Fruit fly (Drosophila melanogaster) whole organism, embryonic: ENCODE data around the gene nesd.

Experiments used
- Ada2b ChIP-seq: fragments of 200-800 bp; sonication (Bioruptor generic); IDR thresholded peaks from 2 replicates; pipeline ENCODE4 v1.3.6; 2022; ENCODE audit warnings: missing biosample characterization, missing genetic modification characterization
- Antp ChIP-seq: fragments of 200-800 bp; sonication (Bioruptor generic); optimal IDR thresholded peaks from 3 replicates; lab custom pipeline; 2016; ENCODE audit warnings: missing biosample characterization, missing genetic modification characterization
- CG11504 ChIP-seq: fragments of 200-800 bp; sonication (Bioruptor generic); optimal IDR thresholded peaks from 3 replicates; lab custom pipeline; 2019; ENCODE audit warnings: missing biosample characterization, mild to moderate bottlenecking, missing genetic modification characterization, moderate library complexity
- CG1233 ChIP-seq: fragments of 200-800 bp; sonication (Bioruptor generic); optimal IDR thresholded peaks from 4 replicates; lab custom pipeline; 2018; ENCODE audit warnings: missing biosample characterization, mild to moderate bottlenecking, missing genetic modification characterization
- CG14014 ChIP-seq: fragments of 200-800 bp; sonication (Bioruptor generic); IDR thresholded peaks from 2 replicates; pipeline ENCODE4 v1.3.6; 2022; ENCODE audit warnings: missing biosample characterization, missing genetic modification characterization
- CG15514 ChIP-seq: fragments of 200-800 bp; sonication (Bioruptor generic); optimal IDR thresholded peaks from 3 replicates; lab custom pipeline; 2017; ENCODE audit warnings: missing biosample characterization, missing genetic modification characterization, mild to moderate bottlenecking, moderate library complexity, missing genetic modification reagents
- CG1603 ChIP-seq: fragments of 200-800 bp; sonication (Bioruptor generic); optimal IDR thresholded peaks from 2 replicates; lab custom pipeline; 2019; ENCODE audit warnings: missing biosample characterization, mild to moderate bottlenecking, missing genetic modification characterization, moderate library complexity
- CG16815 ChIP-seq: fragments of 200-800 bp; sonication (Bioruptor generic); optimal IDR thresholded peaks from 3 replicates; lab custom pipeline; 2017; ENCODE audit warnings: missing biosample characterization, mild to moderate bottlenecking, missing genetic modification characterization
- CG2120 ChIP-seq: fragments of 200-800 bp; sonication (Bioruptor generic); optimal IDR thresholded peaks from 3 replicates; lab custom pipeline; 2016; ENCODE audit warnings: missing biosample characterization, missing genetic modification characterization
- CG2199 ChIP-seq: fragments of 200-800 bp; sonication (Bioruptor generic); IDR thresholded peaks from 3 replicates; pipeline ENCODE4 v1.3.6; 2022; ENCODE audit warnings: missing biosample characterization, missing genetic modification characterization
- CG2889 ChIP-seq: fragments of 200-800 bp; sonication (Bioruptor generic); IDR thresholded peaks from 3 replicates; pipeline ENCODE4 v1.3.6; 2022; ENCODE audit warnings: missing biosample characterization, missing genetic modification characterization
- CG32532 ChIP-seq: fragments of 200-800 bp; sonication (Bioruptor generic); IDR thresholded peaks from 2 replicates; pipeline ENCODE4 v1.3.6; 2022; ENCODE audit warnings: missing biosample characterization, missing genetic modification characterization
- CG34224 ChIP-seq: fragments of 200-800 bp; sonication (Bioruptor generic); IDR thresholded peaks from 3 replicates; pipeline ENCODE4 v1.3.6; 2022; ENCODE audit warnings: missing biosample characterization, missing genetic modification characterization; ENCODE audit not compliant: partially characterized antibody
- CG7745 ChIP-seq: fragments of 200-800 bp; sonication (Bioruptor generic); optimal IDR thresholded peaks from 2 replicates; lab custom pipeline; 2018; ENCODE audit warnings: missing biosample characterization, mild to moderate bottlenecking, missing genetic modification characterization, moderate library complexity
- CG8281 ChIP-seq: fragments of 200-800 bp; sonication (Bioruptor generic); optimal IDR thresholded peaks from 2 replicates; lab custom pipeline; 2018; ENCODE audit warnings: missing biosample characterization, mild to moderate bottlenecking, missing genetic modification characterization, moderate library complexity
- CTCF ChIP-seq: fragments of 200-800 bp; sonication (Bioruptor generic); optimal IDR thresholded peaks from 2 replicates; lab custom pipeline; 2017; ENCODE audit warnings: missing biosample characterization, mild to moderate bottlenecking, missing genetic modification characterization, moderate library complexity
- Deaf1 ChIP-seq: fragments of 200-800 bp; optimal IDR thresholded peaks from 3 replicates; lab custom pipeline; 2019; ENCODE audit warnings: missing biosample characterization, mild to moderate bottlenecking, missing genetic modification characterization, moderate library complexity
- E2f2 ChIP-seq: fragments of 200-800 bp; sonication (Bioruptor generic); IDR thresholded peaks from 2 replicates; pipeline ENCODE4 v1.3.6; 2022; ENCODE audit warnings: missing biosample characterization, missing genetic modification characterization
- Ets65A ChIP-seq: fragments of 200-800 bp; sonication (Bioruptor generic); peaks from one replicate; lab custom pipeline; 2016; ENCODE audit warnings: missing biosample characterization, missing genetic modification characterization
- HHEX ChIP-seq: fragments of 200-800 bp; sonication (Bioruptor generic); optimal IDR thresholded peaks from 3 replicates; lab custom pipeline; 2017; ENCODE audit warnings: missing biosample characterization, mild to moderate bottlenecking, missing genetic modification characterization, missing genetic modification reagents
- Hmx ChIP-seq: fragments of 200-800 bp; sonication (Bioruptor generic); optimal IDR thresholded peaks from 2 replicates; lab custom pipeline; 2016; ENCODE audit warnings: missing biosample characterization, missing genetic modification characterization
- Lhr ChIP-seq: fragments of 200-800 bp; sonication (Bioruptor generic); optimal IDR thresholded peaks from 3 replicates; lab custom pipeline; 2017; ENCODE audit warnings: mild to moderate bottlenecking, missing biosample characterization, missing genetic modification reagents, missing genetic modification characterization
- Med ChIP-seq: fragments of 200-800 bp; sonication (Bioruptor generic); peaks from one replicate; lab custom pipeline; 2016; ENCODE audit warnings: missing biosample characterization, missing genetic modification characterization, mild to moderate bottlenecking, inconsistent platforms, moderate library complexity
- Mes4 ChIP-seq: fragments of 200-800 bp; sonication (Bioruptor generic); optimal IDR thresholded peaks from 2 replicates; lab custom pipeline; 2016; ENCODE audit warnings: missing biosample characterization, missing genetic modification characterization
- Myb ChIP-seq: fragments of 200-800 bp; sonication (Bioruptor generic); optimal IDR thresholded peaks from 2 replicates; lab custom pipeline; 2016; ENCODE audit warnings: missing biosample characterization, missing genetic modification characterization
- Nf-YB ChIP-seq: fragments of 200-800 bp; sonication (Bioruptor generic); optimal IDR thresholded peaks from 3 replicates; lab custom pipeline; 2019; ENCODE audit warnings: missing biosample characterization, mild to moderate bottlenecking, missing genetic modification characterization, moderate library complexity
- Opbp ChIP-seq: fragments of 200-800 bp; sonication (Bioruptor generic); IDR thresholded peaks from 3 replicates; pipeline ENCODE4 v1.3.6; 2022; ENCODE audit warnings: missing biosample characterization, missing genetic modification characterization; ENCODE audit not compliant: partially characterized antibody
- Ptx1 ChIP-seq: fragments of 200-800 bp; sonication (Bioruptor generic); IDR thresholded peaks from 2 replicates; pipeline ENCODE4 v1.3.6; 2022; ENCODE audit warnings: missing biosample characterization, missing genetic modification characterization
- Rfx ChIP-seq: fragments of 200-800 bp; sonication (Bioruptor generic); IDR thresholded peaks from 2 replicates; pipeline ENCODE4 v1.3.6; 2022; ENCODE audit warnings: missing biosample characterization, missing genetic modification characterization
- amos ChIP-seq: fragments of 200-800 bp; sonication (Bioruptor generic); IDR thresholded peaks from 2 replicates; pipeline ENCODE4 v1.3.6; 2022; ENCODE audit warnings: missing biosample characterization, missing genetic modification characterization; ENCODE audit not compliant: partially characterized antibody
- bbx ChIP-seq: fragments of 200-800 bp; sonication (Bioruptor generic); IDR thresholded peaks from 2 replicates; pipeline ENCODE4 v1.3.6; 2022; ENCODE audit warnings: missing biosample characterization, missing genetic modification characterization; ENCODE audit not compliant: partially characterized antibody
- ci ChIP-seq: fragments of 200-800 bp; sonication (Bioruptor generic); IDR thresholded peaks from 3 replicates; pipeline ENCODE4 v1.3.6; 2022; ENCODE audit warnings: missing biosample characterization, missing genetic modification characterization
- dimm ChIP-seq: fragments of 200-800 bp; sonication (Bioruptor generic); IDR thresholded peaks from 2 replicates; pipeline ENCODE4 v1.3.6; 2022; ENCODE audit warnings: missing biosample characterization, missing genetic modification characterization
- dpn ChIP-seq, 2 experiments: fragments of 200-800 bp; sonication (Bioruptor generic); optimal IDR thresholded peaks; 3 replicates each; lab custom pipeline; 2016; ENCODE audit warnings: missing biosample characterization in 2 of 2, missing genetic modification characterization in 2 of 2
- gem ChIP-seq: fragments of 200-800 bp; sonication (Bioruptor generic); optimal IDR thresholded peaks from 2 replicates; lab custom pipeline; 2019; ENCODE audit warnings: missing biosample characterization, mild to moderate bottlenecking, missing genetic modification characterization, moderate library complexity
- insv ChIP-seq, 2 experiments: fragments of 200-800 bp; sonication (Bioruptor generic); optimal IDR thresholded peaks; 3 replicates each; lab custom pipeline; 2016 to 2018; ENCODE audit warnings: missing biosample characterization in 2 of 2, missing genetic modification characterization in 2 of 2
- kah ChIP-seq: fragments of 200-800 bp; sonication (Bioruptor generic); optimal IDR thresholded peaks from 2 replicates; lab custom pipeline; 2018; ENCODE audit warnings: missing biosample characterization, mild to moderate bottlenecking, missing genetic modification characterization
- mam ChIP-seq: fragments of 200-800 bp; sonication (Bioruptor generic); optimal IDR thresholded peaks from 3 replicates; lab custom pipeline; 2016; ENCODE audit warnings: missing biosample characterization, missing genetic modification characterization
- onecut ChIP-seq: fragments of 200-800 bp; sonication (Bioruptor generic); IDR thresholded peaks from 2 replicates; pipeline ENCODE4 v1.3.6; 2022; ENCODE audit warnings: missing biosample characterization, missing genetic modification characterization
- ranshi ChIP-seq: fragments of 200-800 bp; sonication (Bioruptor generic); IDR thresholded peaks from 2 replicates; pipeline ENCODE4 v1.3.6; 2022; ENCODE audit warnings: missing biosample characterization, missing genetic modification characterization
- row ChIP-seq: fragments of 200-800 bp; sonication (Bioruptor generic); IDR thresholded peaks from 3 replicates; pipeline ENCODE4 v1.3.6; 2022; ENCODE audit warnings: missing biosample characterization, missing genetic modification characterization
- slbo ChIP-seq: fragments of 200-800 bp; sonication (Bioruptor generic); IDR thresholded peaks from 2 replicates; pipeline ENCODE4 v1.3.6; 2022; ENCODE audit warnings: missing biosample characterization, missing genetic modification characterization
- so ChIP-seq: fragments of 200-800 bp; sonication (Bioruptor generic); IDR thresholded peaks from 3 replicates; pipeline ENCODE4 v1.3.6; 2022; ENCODE audit warnings: missing biosample characterization, missing genetic modification characterization
- tll ChIP-seq, 2 experiments: fragments of 200-800 bp in 1 of 2; fragments of >200 bp in 1 of 2; sonication (Bioruptor generic) in 1 of 2; optimal IDR thresholded peaks; 2 replicates each; lab custom pipeline; 2017 to 2019; ENCODE audit warnings: missing biosample characterization in 2 of 2, missing genetic modification characterization in 2 of 2, mild to moderate bottlenecking in 1 of 2, moderate library complexity in 1 of 2
- trem ChIP-seq: fragments of 200-800 bp; optimal IDR thresholded peaks from 3 replicates; lab custom pipeline; 2019; ENCODE audit warnings: missing biosample characterization, mild to moderate bottlenecking, missing genetic modification characterization, moderate library complexity
- wek ChIP-seq: fragments of 200-800 bp; sonication (Bioruptor generic); optimal IDR thresholded peaks from 3 replicates; lab custom pipeline; 2018; ENCODE audit warnings: missing biosample characterization, mild to moderate bottlenecking, missing genetic modification characterization, moderate library complexity
- yki ChIP-seq: fragments of >200 bp; optimal IDR thresholded peaks from 3 replicates; lab custom pipeline; 2018
- zen ChIP-seq: fragments of 200-800 bp; sonication (Bioruptor generic); optimal IDR thresholded peaks from 3 replicates; lab custom pipeline; 2018; ENCODE audit warnings: missing biosample characterization, mild to moderate bottlenecking, missing genetic modification characterization, moderate library complexity

Gene nesd

dm6 chr2L:20098194-20098593 lies 4.4 kb downstream of the nesd start (continued):
- TF ChIP-seq insv (GFP tag; optimal IDR thresholded peaks at IDR 0.05; lab: Kevin White, UChicago) (no peak), Hmx (no peak), Nf-YB (no peak), CG16815 (no peak), CG8281 (tag; lab: Kevin White, UChicago) (no peak), Ets65A (GFP tag; lab: Kevin White, UChicago) (peak; percentile 20), gem (no peak), Lhr (peak; percentile 35), CG11504 (tag; lab: Kevin White, UChicago) (peak; percentile 9), Ptx1 (GFP tag; lab: Robert Waterston, UW) (peak; percentile 11; the same call in 1 of the 2 replicates), Myb (GFP tag; lab: Kevin White, UChicago) (peak; percentile 32), so (no peak), CG2120 (peak; percentile 3), CTCF (peak; percentile 38), Ada2b (0 out of 2 replicates have a peak, but pooled peaks have one; percentile 20), bbx (peak; percentile 10; the same call in 1 of the 2 replicates), CG2199 (GFP tag; lab: Robert Waterston, UW) (peak; percentile 63; the same call in 1 of the 3 replicates), wek (GFP tag; lab: Kevin White, UChicago) (no peak), yki (lab: Kevin White, UChicago) (no peak), tll (GFP tag; optimal IDR thresholded peaks at IDR 0.05; lab: Kevin White, UChicago) (no peak), ci (GFP tag; lab: Robert Waterston, UW) (0 out of 3 replicates have a peak, but pooled peaks have one; percentile 8), E2f2 (GFP tag; lab: Robert Waterston, UW) (peak; percentile 68), onecut (GFP tag; lab: Robert Waterston, UW) (no peak), Med (GFP tag; lab: Kevin White, UChicago) (peak; percentile 67), CG14014 (GFP tag; lab: Robert Waterston, UW) (no peak), dimm (no peak), row (peak; percentile 47), Deaf1 (tag; lab: Kevin White, UChicago) (no peak), Antp (GFP tag; lab: Kevin White, UChicago) (no peak), CG15514 (GFP tag; lab: Kevin White, UChicago) (peak; percentile 2), trem (tag; lab: Kevin White, UChicago) (peak; percentile 23), CG1603 (tag; lab: Kevin White, UChicago) (peak; percentile 37), CG32532 (GFP tag; lab: Robert Waterston, UW) (peak; percentile 39), amos (0 out of 2 replicates have a peak, but pooled peaks have one; percentile 20), Mes4 (GFP tag; lab: Kevin White, UChicago) (no peak), CG2889 (GFP tag; lab: Robert Waterston, UW) (no peak), CG7745 (no peak), dpn (GFP tag; optimal IDR thresholded peaks at IDR 0.05; lab: Kevin White, UChicago) (peak in 1 of 2 experiments; percentile 15), ranshi (GFP tag; lab: Robert Waterston, UW) (no peak), slbo (GFP tag; lab: Robert Waterston, UW) (peak; percentile 24; the same call in 1 of the 2 replicates), Opbp (0 out of 3 replicates have a peak, but pooled peaks have one; percentile 21), CG1233 (no peak), Rfx (peak; percentile 46; the same call in 1 of the 2 replicates), CG34224 (0 out of 3 replicates have a peak, but pooled peaks have one; percentile 1), kah (GFP tag; lab: Kevin White, UChicago) (peak; percentile 73), mam (GFP tag; lab: Kevin White, UChicago) (peak; percentile 17), HHEX (no peak), zen (peak; percentile 34)
